Worm (Caenorhabditis elegans) whole organism, L1 larva: ENCODE data around the gene twk-43.
A peak's percentile ranks its signal among the peaks of the same experiment; 100 is the strongest.

Experiments used
- ama-1 ChIP-seq: fragments of 150-350 bp; optimal IDR thresholded peaks from 2 replicates; lab custom pipeline; 2014
- lin-39 ChIP-seq: fragments of 150-350 bp; optimal IDR thresholded peaks from 2 replicates; lab custom pipeline; 2014; ENCODE audit warnings: missing biosample characterization, missing genetic modification reagents, missing genetic modification characterization
- lsy-2 ChIP-seq, 2 experiments: fragments of 150-350 bp; optimal IDR thresholded peaks; 2 replicates each; lab custom pipeline; 2014; ENCODE audit warnings: missing biosample characterization in 2 of 2, missing genetic modification characterization in 2 of 2
- nhr-237 ChIP-seq: fragments of 150-350 bp; optimal IDR thresholded peaks from 2 replicates; lab custom pipeline; 2014; ENCODE audit warnings: missing biosample characterization, missing genetic modification characterization
- unc-130 ChIP-seq: fragments of 150-350 bp; optimal IDR thresholded peaks from 2 replicates; lab custom pipeline; 2017; ENCODE audit warnings: missing biosample characterization, missing genetic modification characterization, inconsistent platforms
- unc-62 ChIP-seq: fragments of 150-350 bp; optimal IDR thresholded peaks from 2 replicates; lab custom pipeline; 2014; ENCODE audit warnings: missing biosample characterization, missing genetic modification reagents, missing genetic modification characterization
- zip-4 ChIP-seq: fragments of 200-800 bp; sonication (Bioruptor generic); optimal IDR thresholded peaks from 2 replicates; lab custom pipeline; 2018; ENCODE audit warnings: mild to moderate bottlenecking, missing genetic modification characterization, moderate library complexity, missing compliant biosample characterization
- ztf-11 ChIP-seq, 2 experiments: sonication (generic microtip); optimal IDR thresholded peaks; 2 replicates each; lab custom pipeline; 2016 to 2017; ENCODE audit warnings: missing genetic modification characterization in 2 of 2, missing biosample characterization in 1 of 2, missing compliant biosample characterization in 1 of 2

DNA sequence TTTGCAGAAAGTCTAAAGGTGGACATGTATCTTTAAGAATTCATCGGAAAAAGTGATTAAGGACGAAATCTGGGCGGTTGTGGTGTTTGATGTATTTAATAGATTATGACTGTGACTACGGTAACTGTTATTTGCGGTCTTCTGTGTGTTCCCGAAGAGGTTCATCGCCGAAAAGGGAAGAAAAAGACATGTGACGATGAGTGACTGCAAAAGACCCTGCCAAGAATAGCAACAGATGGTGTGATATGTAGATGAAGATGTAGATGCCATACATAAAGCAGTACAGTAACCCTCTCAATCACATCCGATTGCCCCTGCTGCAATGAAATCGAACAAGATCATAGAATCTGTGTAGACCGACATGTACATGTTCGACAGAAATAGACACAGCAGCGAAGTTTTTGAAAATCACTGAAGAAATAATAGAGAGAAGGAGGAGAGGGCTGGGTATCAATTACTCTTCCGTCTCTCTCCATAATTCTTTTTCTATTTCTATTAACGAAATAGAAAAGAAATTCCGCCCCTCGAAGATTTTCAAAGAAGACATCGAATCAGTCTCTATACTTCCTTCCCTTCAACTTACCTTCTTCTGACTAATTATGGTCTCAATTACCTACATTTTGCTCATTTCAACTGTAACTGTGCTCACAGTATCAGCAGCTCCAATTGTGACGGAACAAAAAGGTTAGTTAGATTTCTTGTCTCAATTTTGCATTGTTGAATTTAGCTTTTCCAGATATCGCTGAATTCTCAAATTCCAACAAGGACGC, 12.9 kb downstream of the twk-43 start, which contains the start of gene F32H5.3:
- TF ChIP-seq lsy-2 (tag; optimal IDR thresholded peaks at IDR 0.05; lab: Kevin White, UChicago) = peak; percentile 12 to 64
- TF ChIP-seq unc-62 (GFP tag; lab: Kevin White, UChicago) = no peak
- no peak for TF ChIP-seq nhr-237 (tag; lab: Kevin White, UChicago)
- no peak for TF ChIP-seq ama-1
- no peak for TF ChIP-seq lin-39
- TF ChIP-seq unc-130 (tag; lab: Kevin White, UChicago) = no peak
- no peak for TF ChIP-seq ztf-11 (tag; optimal IDR thresholded peaks at IDR 0.05; lab: Kevin White, UChicago)
- TF ChIP-seq zip-4 (GFP tag; lab: Kevin White, UChicago) = no peak
